Worm (Caenorhabditis elegans): ENCODE measurements around the gene pqn-89.

- TF ChIP-seq dao-5 (tag; optimal IDR thresholded peaks at IDR 0.05) (no peak), W03F9.2 (tag; optimal IDR thresholded peaks at IDR 0.05) (no peak), him-1 (tag; optimal IDR thresholded peaks at IDR 0.05) (no peak)
Observed at ce11 chrIV:6531450-6531849, 24.9 kb downstream of the pqn-89 start, which contains the start of gene C01G5.4.
